Fruit fly (Drosophila melanogaster) whole organism, embryonic: ENCODE data around the gene hook.

Experiments used
- CG10654 ChIP-seq: fragments of 200-800 bp; sonication (Bioruptor generic); optimal IDR thresholded peaks from 2 replicates; lab custom pipeline; 2016; ENCODE audit warnings: missing biosample characterization, missing genetic modification characterization
- CG10959 ChIP-seq: fragments of 200-800 bp; sonication (Bioruptor generic); IDR thresholded peaks from 2 replicates; pipeline ENCODE4 v1.3.6; 2022; ENCODE audit warnings: missing biosample characterization, missing genetic modification characterization
- CG11723 ChIP-seq: fragments of 200-800 bp; sonication (Bioruptor generic); optimal IDR thresholded peaks from 2 replicates; lab custom pipeline; 2017; ENCODE audit warnings: missing biosample characterization, mild to moderate bottlenecking, missing genetic modification characterization
- CG1233 ChIP-seq: fragments of 200-800 bp; sonication (Bioruptor generic); optimal IDR thresholded peaks from 4 replicates; lab custom pipeline; 2018; ENCODE audit warnings: missing biosample characterization, mild to moderate bottlenecking, missing genetic modification characterization
- CG14441 ChIP-seq: fragments of 200-800 bp; sonication (Bioruptor generic); IDR thresholded peaks from 2 replicates; pipeline ENCODE4 v1.3.6; 2022; ENCODE audit warnings: missing biosample characterization, missing genetic modification characterization
- CG14710 ChIP-seq: fragments of 200-800 bp; sonication (Bioruptor generic); optimal IDR thresholded peaks from 3 replicates; lab custom pipeline; 2019; ENCODE audit warnings: missing biosample characterization, mild to moderate bottlenecking, missing genetic modification characterization, moderate library complexity
- CG15696 ChIP-seq: fragments of 200-800 bp; sonication (Bioruptor generic); optimal IDR thresholded peaks from 2 replicates; lab custom pipeline; 2019; ENCODE audit warnings: missing biosample characterization, mild to moderate bottlenecking, missing genetic modification characterization, moderate library complexity
- CG17359 ChIP-seq: fragments of 200-800 bp; sonication (Bioruptor generic); optimal IDR thresholded peaks from 3 replicates; lab custom pipeline; 2018; ENCODE audit warnings: missing biosample characterization, mild to moderate bottlenecking, missing genetic modification characterization, moderate library complexity
- CG1832 ChIP-seq: fragments of 200-800 bp; sonication (Bioruptor generic); optimal IDR thresholded peaks from 2 replicates; lab custom pipeline; 2017; ENCODE audit warnings: missing biosample characterization, mild to moderate bottlenecking, missing genetic modification characterization, inconsistent platforms
- CG18619 ChIP-seq: fragments of 200-800 bp; sonication (Bioruptor generic); optimal IDR thresholded peaks from 3 replicates; lab custom pipeline; 2017; ENCODE audit warnings: missing biosample characterization, mild to moderate bottlenecking, missing genetic modification characterization
- CG2712 ChIP-seq: fragments of 200-800 bp; optimal IDR thresholded peaks from 3 replicates; lab custom pipeline; 2019; ENCODE audit warnings: missing biosample characterization, mild to moderate bottlenecking, missing genetic modification characterization, moderate library complexity
- CG2875 ChIP-seq: fragments of 200-800 bp; sonication (Bioruptor generic); optimal IDR thresholded peaks from 2 replicates; lab custom pipeline; 2017; ENCODE audit warnings: missing biosample characterization, mild to moderate bottlenecking, missing genetic modification characterization, missing genetic modification reagents
- CG30403 ChIP-seq: fragments of 200-800 bp; sonication (Bioruptor generic); optimal IDR thresholded peaks from 3 replicates; lab custom pipeline; 2016; ENCODE audit warnings: missing biosample characterization, missing genetic modification characterization
- CG32532 ChIP-seq: fragments of 200-800 bp; sonication (Bioruptor generic); IDR thresholded peaks from 2 replicates; pipeline ENCODE4 v1.3.6; 2022; ENCODE audit warnings: missing biosample characterization, missing genetic modification characterization
- CG34422 ChIP-seq: fragments of 200-800 bp; sonication (Bioruptor generic); IDR thresholded peaks from 3 replicates; pipeline ENCODE4 v1.3.6; 2022; ENCODE audit warnings: missing biosample characterization, missing genetic modification characterization
- CG3995 ChIP-seq: fragments of 200-800 bp; sonication (Bioruptor generic); optimal IDR thresholded peaks from 3 replicates; lab custom pipeline; 2016; ENCODE audit warnings: missing biosample characterization, missing genetic modification characterization
- CG4730 ChIP-seq: fragments of 200-800 bp; sonication (Bioruptor generic); IDR thresholded peaks from 2 replicates; pipeline ENCODE4 v1.3.6; 2022; ENCODE audit warnings: missing biosample characterization, missing genetic modification characterization
- CG6254 ChIP-seq: fragments of 200-800 bp; sonication (Bioruptor generic); optimal IDR thresholded peaks from 3 replicates; lab custom pipeline; 2017; ENCODE audit warnings: mild to moderate bottlenecking, missing biosample characterization, missing genetic modification reagents, missing genetic modification characterization
- CG6272 ChIP-seq: fragments of 200-800 bp; sonication (Bioruptor generic); IDR thresholded peaks from 2 replicates; pipeline ENCODE4 v1.3.6; 2022; ENCODE audit warnings: missing biosample characterization, missing genetic modification characterization
- Dbx ChIP-seq: fragments of 200-800 bp; sonication (Bioruptor generic); IDR thresholded peaks from 3 replicates; pipeline ENCODE4 v1.3.6; 2022; ENCODE audit warnings: missing biosample characterization, missing genetic modification characterization
- Deaf1 ChIP-seq: fragments of 200-800 bp; optimal IDR thresholded peaks from 3 replicates; lab custom pipeline; 2019; ENCODE audit warnings: missing biosample characterization, mild to moderate bottlenecking, missing genetic modification characterization, moderate library complexity
- Dip3 ChIP-seq: fragments of 200-800 bp; sonication (Bioruptor generic); optimal IDR thresholded peaks from 3 replicates; lab custom pipeline; 2016; ENCODE audit warnings: missing biosample characterization, missing genetic modification characterization
- Doc2 ChIP-seq: fragments of 200-800 bp; sonication (Bioruptor generic); IDR thresholded peaks from 2 replicates; pipeline ENCODE4 v1.3.6; 2022; ENCODE audit warnings: missing biosample characterization, missing genetic modification characterization
- Drgx ChIP-seq: fragments of 200-800 bp; sonication (Bioruptor generic); IDR thresholded peaks from 2 replicates; pipeline ENCODE4 v1.3.6; 2022; ENCODE audit warnings: missing biosample characterization, missing genetic modification characterization
- Ets65A ChIP-seq: fragments of 200-800 bp; sonication (Bioruptor generic); peaks from one replicate; lab custom pipeline; 2016; ENCODE audit warnings: missing biosample characterization, missing genetic modification characterization
- Fer3 ChIP-seq: fragments of 200-800 bp; sonication (Bioruptor generic); optimal IDR thresholded peaks from 2 replicates; lab custom pipeline; 2018; ENCODE audit warnings: missing biosample characterization, mild to moderate bottlenecking, missing genetic modification characterization, moderate library complexity
- Gug ChIP-seq: fragments of 200-800 bp; sonication (Bioruptor generic); IDR thresholded peaks from 4 replicates; pipeline ENCODE4 v1.3.6; 2022; ENCODE audit warnings: missing biosample characterization, missing genetic modification characterization
- Hand ChIP-seq: fragments of 200-800 bp; sonication (Bioruptor generic); optimal IDR thresholded peaks from 2 replicates; lab custom pipeline; 2017; ENCODE audit warnings: mild to moderate bottlenecking, missing biosample characterization, missing genetic modification reagents, missing genetic modification characterization
- MTF-1 ChIP-seq: fragments of 200-800 bp; sonication (Bioruptor generic); optimal IDR thresholded peaks from 2 replicates; lab custom pipeline; 2018; ENCODE audit warnings: missing biosample characterization, mild to moderate bottlenecking, missing genetic modification characterization, borderline replicate concordance
- Nf-YA ChIP-seq: fragments of 200-800 bp; sonication (Bioruptor generic); IDR thresholded peaks from 2 replicates; pipeline ENCODE4 v1.3.6; 2022; ENCODE audit warnings: missing biosample characterization, missing genetic modification characterization
- Ssrp ChIP-seq: fragments of 200-800 bp; sonication (Bioruptor generic); optimal IDR thresholded peaks from 2 replicates; lab custom pipeline; 2018; ENCODE audit warnings: missing biosample characterization, mild to moderate bottlenecking, missing genetic modification characterization, moderate library complexity
- Trl ChIP-seq, 3 experiments: fragments of >200 bp in 2 of 3; fragments of 200-800 bp in 1 of 3; sonication (Bioruptor generic) in 1 of 3; optimal IDR thresholded peaks; 2 replicates in 1 of 3; 3 replicates in 2 of 3; lab custom pipeline; 2016 to 2017; ENCODE audit warnings: missing biosample characterization in 1 of 3, missing genetic modification characterization in 1 of 3
- ap ChIP-seq: fragments of 200-800 bp; sonication (Bioruptor generic); IDR thresholded peaks from 2 replicates; pipeline ENCODE4 v1.3.6; 2022; ENCODE audit warnings: missing biosample characterization, missing genetic modification characterization
- ara ChIP-seq: fragments of 200-800 bp; sonication (Bioruptor generic); IDR thresholded peaks from 2 replicates; pipeline ENCODE4 v1.3.6; 2022; ENCODE audit warnings: missing biosample characterization, missing genetic modification characterization
- dmrt11E ChIP-seq: fragments of 200-800 bp; sonication (Bioruptor generic); optimal IDR thresholded peaks from 3 replicates; lab custom pipeline; 2018; ENCODE audit warnings: missing biosample characterization, mild to moderate bottlenecking, missing genetic modification characterization, moderate library complexity
- esg ChIP-seq: fragments of 200-800 bp; sonication (Bioruptor generic); conservative IDR thresholded peaks from 2 replicates; pipeline ENCODE4 v1.3.6; 2022; ENCODE audit warnings: missing biosample characterization, missing genetic modification characterization
- gce ChIP-seq: fragments of 200-800 bp; sonication (Bioruptor generic); IDR thresholded peaks from 3 replicates; pipeline ENCODE4 v1.3.6; 2022; ENCODE audit warnings: missing biosample characterization, missing genetic modification characterization
- gcm ChIP-seq: fragments of 200-800 bp; sonication (Bioruptor generic); optimal IDR thresholded peaks from 2 replicates; lab custom pipeline; 2019; ENCODE audit warnings: missing biosample characterization, mild to moderate bottlenecking, missing genetic modification characterization, moderate library complexity
- gt ChIP-seq: fragments of 200-800 bp; sonication (Bioruptor generic); IDR thresholded peaks from 2 replicates; pipeline ENCODE4 v1.3.6; 2022; ENCODE audit warnings: missing biosample characterization, missing genetic modification characterization
- hkb ChIP-seq, 2 experiments: fragments of 200-800 bp in 1 of 2; fragments of >200 bp in 1 of 2; sonication (Bioruptor generic) in 1 of 2; IDR thresholded peaks in 1 of 2; optimal IDR thresholded peaks in 1 of 2; 2 replicates each; pipeline versions ENCODE4 v1.3.6 to Lab custom; 2017 to 2022; ENCODE audit warnings: missing biosample characterization in 1 of 2, missing genetic modification characterization in 1 of 2
- lola ChIP-seq, 3 experiments: fragments of >200 bp in 2 of 3; fragments of 200-800 bp in 1 of 3; sonication (Bioruptor generic) in 1 of 3; optimal IDR thresholded peaks; 2 replicates each; lab custom pipeline; 2017 to 2019; ENCODE audit warnings: missing biosample characterization in 3 of 3, missing genetic modification characterization in 3 of 3, mild to moderate bottlenecking in 1 of 3, moderate library complexity in 1 of 3
- maf-S ChIP-seq: fragments of 200-800 bp; sonication (Bioruptor generic); optimal IDR thresholded peaks from 2 replicates; lab custom pipeline; 2016; ENCODE audit warnings: missing biosample characterization, missing genetic modification characterization
- nmo ChIP-seq: fragments of 200-800 bp; sonication (Bioruptor generic); optimal IDR thresholded peaks from 2 replicates; lab custom pipeline; 2018; ENCODE audit warnings: missing biosample characterization, mild to moderate bottlenecking, missing genetic modification characterization, moderate library complexity
- seq ChIP-seq: fragments of 200-800 bp; sonication (Bioruptor generic); IDR thresholded peaks from 2 replicates; pipeline ENCODE4 v1.3.6; 2022; ENCODE audit warnings: missing biosample characterization, missing genetic modification characterization
- slp2 ChIP-seq: fragments of 200-800 bp; sonication (Bioruptor generic); optimal IDR thresholded peaks from 2 replicates; lab custom pipeline; 2016; ENCODE audit warnings: missing biosample characterization, missing genetic modification characterization
- sqz ChIP-seq: fragments of 200-800 bp; sonication (Bioruptor generic); optimal IDR thresholded peaks from 3 replicates; lab custom pipeline; 2018; ENCODE audit warnings: missing biosample characterization, mild to moderate bottlenecking, missing genetic modification characterization
- tin ChIP-seq: fragments of 200-800 bp; sonication (Bioruptor generic); optimal IDR thresholded peaks from 3 replicates; lab custom pipeline; 2016; ENCODE audit warnings: missing biosample characterization, missing genetic modification characterization
- yki ChIP-seq: fragments of >200 bp; optimal IDR thresholded peaks from 3 replicates; lab custom pipeline; 2018
- zen ChIP-seq: fragments of 200-800 bp; sonication (Bioruptor generic); optimal IDR thresholded peaks from 3 replicates; lab custom pipeline; 2018; ENCODE audit warnings: missing biosample characterization, mild to moderate bottlenecking, missing genetic modification characterization, moderate library complexity
- zfh1 ChIP-seq: fragments of 200-800 bp; sonication (Bioruptor generic); IDR thresholded peaks from 3 replicates; pipeline ENCODE4 v1.3.6; 2022; ENCODE audit warnings: missing biosample characterization, missing genetic modification characterization

hook gene

DNA sequence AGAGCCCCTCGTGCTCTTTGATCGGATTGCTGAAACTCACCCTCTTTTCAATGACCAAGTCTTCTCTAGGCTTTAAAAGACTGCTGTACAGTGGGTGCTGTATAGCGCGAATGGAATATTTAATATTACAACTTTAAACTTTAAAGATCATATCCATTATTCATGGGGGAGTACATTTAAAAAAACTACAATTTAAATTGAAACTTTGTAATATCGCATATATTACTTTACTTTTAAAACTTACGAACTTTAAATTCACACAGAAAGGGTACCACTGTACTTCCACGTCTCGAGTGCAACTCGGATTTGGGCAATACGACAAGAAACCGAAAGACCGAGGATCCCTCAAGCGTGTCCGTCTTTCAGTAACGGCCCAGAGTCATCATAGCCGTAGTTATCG is 25.6 kb upstream of the hook start, which contains the start of gene Phlpp (continued):
- TF ChIP-seq dmrt11E = peak; percentile 59
- TF ChIP-seq sqz (GFP tag; lab: Kevin White, UChicago) = no peak
- peak; percentile 83 for TF ChIP-seq zfh1 (GFP tag; lab: Robert Waterston, UW)
- TF ChIP-seq CG4730 = peak; percentile 47; the same call in 1 of the 2 replicates
- TF ChIP-seq Fer3 (tag; lab: Kevin White, UChicago) = peak; percentile 55
- TF ChIP-seq Dip3 (GFP tag; lab: Kevin White, UChicago) = peak; percentile 27
- TF ChIP-seq Dbx (GFP tag; lab: Robert Waterston, UW) = 0 out of 3 replicates have a peak, but pooled peaks have one; percentile 31
- peak; percentile 45 for TF ChIP-seq esg (GFP tag; lab: Robert Waterston, UW)
- peak; percentile 13 for TF ChIP-seq CG18619 (GFP tag; lab: Kevin White, UChicago)
- TF ChIP-seq CG14441 (GFP tag; lab: Robert Waterston, UW) = peak; percentile 74
- no peak for TF ChIP-seq Hand (GFP tag; lab: Kevin White, UChicago)
- peak; percentile 70; the same call in 1 of the 3 replicates for TF ChIP-seq CG34422 (GFP tag; lab: Robert Waterston, UW)
- TF ChIP-seq ap (GFP tag; lab: Robert Waterston, UW) = no peak
- peak; percentile 3 for TF ChIP-seq MTF-1
- TF ChIP-seq slp2 (GFP tag; lab: Kevin White, UChicago) = peak; percentile 4
- TF ChIP-seq CG2712 = peak; percentile 84
- TF ChIP-seq maf-S (GFP tag; lab: Kevin White, UChicago) = peak; percentile 3
- TF ChIP-seq CG15696 (tag; lab: Kevin White, UChicago) = peak; percentile 60
- TF ChIP-seq CG30403 = peak; percentile 57
- peak; percentile 8 for TF ChIP-seq gcm (GFP tag; lab: Kevin White, UChicago)
- TF ChIP-seq Drgx (GFP tag; lab: Robert Waterston, UW) = peak; percentile 72
- no peak for TF ChIP-seq CG3995
- TF ChIP-seq CG32532 (GFP tag; lab: Robert Waterston, UW) = peak; percentile 40; the same call in 1 of the 2 replicates
- TF ChIP-seq CG14710 = peak; percentile 71
- peak; percentile 13 for TF ChIP-seq Ets65A (GFP tag; lab: Kevin White, UChicago)
- TF ChIP-seq Gug (GFP tag; lab: Robert Waterston, UW) = peak; percentile 19; the same call in 1 of the 4 replicates
- peak in 1 of 3 experiments; percentile 46 for TF ChIP-seq lola (GFP tag; optimal IDR thresholded peaks at IDR 0.05; lab: Kevin White, UChicago)
- peak; percentile 22 for TF ChIP-seq nmo (GFP tag; lab: Kevin White, UChicago)
- TF ChIP-seq gt (GFP tag; lab: Robert Waterston, UW) = no peak
- TF ChIP-seq zen (tag; lab: Kevin White, UChicago) = peak; percentile 51
- peak; percentile 73; the same call in 2 of the 3 replicates for TF ChIP-seq gce (GFP tag; lab: Robert Waterston, UW)
- TF ChIP-seq CG11723 (GFP tag; lab: Kevin White, UChicago) = no peak
- TF ChIP-seq CG6254 (GFP tag; lab: Kevin White, UChicago) = peak; percentile 68
- TF ChIP-seq CG1233 = peak; percentile 31
- TF ChIP-seq Trl (optimal IDR thresholded peaks at IDR 0.05; lab: Kevin White, UChicago) = no peak
- TF ChIP-seq Trl (GFP tag; optimal IDR thresholded peaks at IDR 0.05; lab: Kevin White, UChicago) = peak; percentile 32
- TF ChIP-seq hkb (optimal IDR thresholded peaks at IDR 0.05; lab: Kevin White, UChicago) = no peak
- peak; percentile 79 for TF ChIP-seq hkb (GFP tag; IDR thresholded peaks at IDR 0.05; lab: Robert Waterston, UW)
- peak; percentile 68 for TF ChIP-seq CG17359 (tag; lab: Kevin White, UChicago)
- peak; percentile 75; the same call in 1 of the 2 replicates for TF ChIP-seq ara (GFP tag; lab: Robert Waterston, UW)
- TF ChIP-seq seq (GFP tag; lab: Robert Waterston, UW) = peak; percentile 24; the same call in 1 of the 2 replicates
- TF ChIP-seq Nf-YA (GFP tag; lab: Robert Waterston, UW) = peak; percentile 47; the same call in 1 of the 2 replicates
- TF ChIP-seq yki (lab: Kevin White, UChicago) = no peak
- TF ChIP-seq CG1832 (GFP tag; lab: Kevin White, UChicago) = no peak
- peak; percentile 56 for TF ChIP-seq Ssrp (tag; lab: Kevin White, UChicago)
- TF ChIP-seq tin (GFP tag; lab: Kevin White, UChicago) = peak; percentile 30
- peak; percentile 23 for TF ChIP-seq CG2875 (GFP tag; lab: Kevin White, UChicago)
- TF ChIP-seq Doc2 = no peak
- TF ChIP-seq CG6272 (GFP tag; lab: Robert Waterston, UW) = peak; percentile 41; the same call in 1 of the 2 replicates
- TF ChIP-seq CG10959 (GFP tag; lab: Robert Waterston, UW) = peak; percentile 71
- TF ChIP-seq Deaf1 = peak; percentile 60
- TF ChIP-seq CG10654 = peak; percentile 9
